Worm (Caenorhabditis elegans): ENCODE data around the gene R09H3.2.

ce11 chrX:1643442-1644096 is 21.3 kb downstream of the R09H3.2 start:
- TF ChIP-seq ama-1 (optimal IDR thresholded peaks at IDR 0.05) (no peak), ama-1 (GFP tag; optimal IDR thresholded peaks at IDR 0.05) (peak in 1 of 2 experiments; percentile 47), lag-1 (GFP tag; IDR thresholded peaks at IDR 0.05) (no peak), ztf-28 (GFP tag; IDR thresholded peaks at IDR 0.05) (no peak), nhr-80 (tag; optimal IDR thresholded peaks at IDR 0.05) (no peak), ccch-3 (GFP tag; optimal IDR thresholded peaks at IDR 0.05) (no peak), lin-40 (tag; optimal IDR thresholded peaks at IDR 0.05) (no peak), let-526 (GFP tag; IDR thresholded peaks at IDR 0.05) (no peak), pha-4 (tag; optimal IDR thresholded peaks at IDR 0.05) (no peak), snpc-4 (GFP tag; optimal IDR thresholded peaks at IDR 0.05) (peak; percentile 56), snpc-4 (tag; optimal IDR thresholded peaks at IDR 0.05) (peak in 1 of 4 experiments; percentile 26)
